Worm (Caenorhabditis elegans): ENCODE measurements around the gene scd-2.

ce11 chrV:6684541-6684940, 51.5 kb downstream of the scd-2 start:
- no peak for TF ChIP-seq ztf-23 (GFP tag; IDR thresholded peaks at IDR 0.05)
- TF ChIP-seq med-1 (GFP tag; optimal IDR thresholded peaks at IDR 0.05; ENCODE audit: insufficient read depth): no peak
- TF ChIP-seq flt-1 (GFP tag; IDR thresholded peaks at IDR 0.05): no peak
